Fruit fly (Drosophila melanogaster) whole organism, embryonic: ENCODE measurements around the gene AP-1mu.

Experiments used
- Awh ChIP-seq: fragments of 200-800 bp; sonication (Bioruptor generic); IDR thresholded peaks from 2 replicates; pipeline ENCODE4, ENCODE4 v1.3.6; 2022; ENCODE audit warnings: missing biosample characterization, missing genetic modification characterization
- CG10959 ChIP-seq: fragments of 200-800 bp; sonication (Bioruptor generic); IDR thresholded peaks from 2 replicates; pipeline ENCODE4 v1.3.6; 2022; ENCODE audit warnings: missing biosample characterization, missing genetic modification characterization
- CG1233 ChIP-seq: fragments of 200-800 bp; sonication (Bioruptor generic); optimal IDR thresholded peaks from 4 replicates; lab custom pipeline; 2018; ENCODE audit warnings: missing biosample characterization, mild to moderate bottlenecking, missing genetic modification characterization
- CG12769 ChIP-seq: fragments of 200-800 bp; sonication (Bioruptor generic); optimal IDR thresholded peaks from 2 replicates; lab custom pipeline; 2019; ENCODE audit warnings: missing biosample characterization, mild to moderate bottlenecking, missing genetic modification characterization, moderate library complexity
- CG1832 ChIP-seq: fragments of 200-800 bp; sonication (Bioruptor generic); optimal IDR thresholded peaks from 2 replicates; lab custom pipeline; 2017; ENCODE audit warnings: missing biosample characterization, mild to moderate bottlenecking, missing genetic modification characterization, inconsistent platforms
- CG2120 ChIP-seq: fragments of 200-800 bp; sonication (Bioruptor generic); optimal IDR thresholded peaks from 3 replicates; lab custom pipeline; 2016; ENCODE audit warnings: missing biosample characterization, missing genetic modification characterization
- CG2199 ChIP-seq: fragments of 200-800 bp; sonication (Bioruptor generic); IDR thresholded peaks from 3 replicates; pipeline ENCODE4 v1.3.6; 2022; ENCODE audit warnings: missing biosample characterization, missing genetic modification characterization
- CG2678 ChIP-seq: fragments of 200-800 bp; sonication (Bioruptor generic); optimal IDR thresholded peaks from 3 replicates; lab custom pipeline; 2019; ENCODE audit warnings: missing biosample characterization, mild to moderate bottlenecking, missing genetic modification characterization, moderate library complexity
- CG32767 ChIP-seq: fragments of 200-800 bp; sonication (Bioruptor generic); IDR thresholded peaks from 2 replicates; pipeline ENCODE4 v1.3.6; 2022; ENCODE audit warnings: missing biosample characterization, missing genetic modification characterization
- CG34422 ChIP-seq: fragments of 200-800 bp; sonication (Bioruptor generic); IDR thresholded peaks from 3 replicates; pipeline ENCODE4 v1.3.6; 2022; ENCODE audit warnings: missing biosample characterization, missing genetic modification characterization
- CG4282 ChIP-seq: fragments of 200-800 bp; sonication (Bioruptor generic); optimal IDR thresholded peaks from 2 replicates; lab custom pipeline; 2016; ENCODE audit warnings: missing biosample characterization, missing genetic modification characterization
- CG8478 ChIP-seq: fragments of >200 bp; optimal IDR thresholded peaks from 2 replicates; lab custom pipeline; 2018
- HLHmδ ChIP-seq: fragments of 200-800 bp; sonication (Bioruptor generic); optimal IDR thresholded peaks from 2 replicates; lab custom pipeline; 2018; ENCODE audit warnings: missing biosample characterization, mild to moderate bottlenecking, missing genetic modification characterization, moderate library complexity
- HmgD ChIP-seq: fragments of 200-800 bp; sonication (Bioruptor generic); optimal IDR thresholded peaks from 3 replicates; lab custom pipeline; 2016; ENCODE audit warnings: missing biosample characterization, missing genetic modification characterization
- Hr39 ChIP-seq: fragments of >200 bp; optimal IDR thresholded peaks from 2 replicates; lab custom pipeline; 2017
- Med ChIP-seq: fragments of 200-800 bp; sonication (Bioruptor generic); peaks from one replicate; lab custom pipeline; 2016; ENCODE audit warnings: missing biosample characterization, missing genetic modification characterization, mild to moderate bottlenecking, inconsistent platforms, moderate library complexity
- Nf-YB ChIP-seq: fragments of 200-800 bp; sonication (Bioruptor generic); optimal IDR thresholded peaks from 3 replicates; lab custom pipeline; 2019; ENCODE audit warnings: missing biosample characterization, mild to moderate bottlenecking, missing genetic modification characterization, moderate library complexity
- Pdp1 ChIP-seq, 2 experiments: fragments of 200-800 bp; sonication (Bioruptor generic); optimal IDR thresholded peaks; 3 replicates each; lab custom pipeline; 2016; ENCODE audit warnings: missing biosample characterization in 2 of 2, missing genetic modification characterization in 2 of 2, mild to moderate bottlenecking in 1 of 2, moderate library complexity in 1 of 2
- Sin3A ChIP-seq: fragments of >200 bp; optimal IDR thresholded peaks from 2 replicates; lab custom pipeline; 2018
- Ssrp ChIP-seq: fragments of 200-800 bp; sonication (Bioruptor generic); optimal IDR thresholded peaks from 2 replicates; lab custom pipeline; 2018; ENCODE audit warnings: missing biosample characterization, mild to moderate bottlenecking, missing genetic modification characterization, moderate library complexity
- Vsx1 ChIP-seq: fragments of 200-800 bp; sonication (Bioruptor generic); optimal IDR thresholded peaks from 2 replicates; lab custom pipeline; 2017; ENCODE audit warnings: missing biosample characterization, mild to moderate bottlenecking, missing genetic modification characterization, missing genetic modification reagents
- cg ChIP-seq: fragments of 200-800 bp; sonication (Bioruptor generic); optimal IDR thresholded peaks from 3 replicates; lab custom pipeline; 2019; ENCODE audit warnings: missing biosample characterization, mild to moderate bottlenecking, missing genetic modification characterization, moderate library complexity
- chif ChIP-seq, 2 experiments: fragments of 200-800 bp; sonication (Bioruptor generic); optimal IDR thresholded peaks; 3 replicates each; lab custom pipeline; 2016; ENCODE audit warnings: missing biosample characterization in 2 of 2, missing genetic modification characterization in 2 of 2
- chinmo ChIP-seq: fragments of 200-800 bp; sonication (Bioruptor generic); IDR thresholded peaks from 4 replicates; pipeline ENCODE4 v1.3.6; 2022; ENCODE audit warnings: missing biosample characterization, missing genetic modification characterization; ENCODE audit not compliant: partially characterized antibody
- chm ChIP-seq: fragments of 200-800 bp; sonication (Bioruptor generic); IDR thresholded peaks from 2 replicates; pipeline ENCODE4 v1.3.6; 2022; ENCODE audit warnings: missing biosample characterization, missing genetic modification characterization
- chn ChIP-seq: fragments of 200-800 bp; sonication (Bioruptor generic); optimal IDR thresholded peaks from 2 replicates; lab custom pipeline; 2016; ENCODE audit warnings: missing biosample characterization, missing genetic modification characterization
- en ChIP-seq: fragments of 200-800 bp; sonication (Bioruptor generic); optimal IDR thresholded peaks from 2 replicates; lab custom pipeline; 2016; ENCODE audit warnings: missing biosample characterization, missing genetic modification characterization
- fu2 ChIP-seq: fragments of 200-800 bp; sonication (Bioruptor generic); optimal IDR thresholded peaks from 2 replicates; lab custom pipeline; 2016; ENCODE audit warnings: missing biosample characterization, missing genetic modification characterization
- gem ChIP-seq: fragments of 200-800 bp; sonication (Bioruptor generic); optimal IDR thresholded peaks from 2 replicates; lab custom pipeline; 2019; ENCODE audit warnings: missing biosample characterization, mild to moderate bottlenecking, missing genetic modification characterization, moderate library complexity
- jumu ChIP-seq: fragments of 200-800 bp; sonication (Bioruptor generic); optimal IDR thresholded peaks from 3 replicates; lab custom pipeline; 2016; ENCODE audit warnings: missing biosample characterization, missing genetic modification characterization
- kah ChIP-seq: fragments of 200-800 bp; sonication (Bioruptor generic); optimal IDR thresholded peaks from 2 replicates; lab custom pipeline; 2018; ENCODE audit warnings: missing biosample characterization, mild to moderate bottlenecking, missing genetic modification characterization
- kni ChIP-seq: fragments of 200-800 bp; sonication (Bioruptor generic); optimal IDR thresholded peaks from 3 replicates; lab custom pipeline; 2017; ENCODE audit warnings: mild to moderate bottlenecking, missing biosample characterization, missing genetic modification reagents, missing genetic modification characterization
- lbe ChIP-seq: fragments of 200-800 bp; sonication (Bioruptor generic); optimal IDR thresholded peaks from 2 replicates; lab custom pipeline; 2016; ENCODE audit warnings: missing biosample characterization, mild to moderate bottlenecking, missing genetic modification characterization
- nom ChIP-seq: fragments of 200-800 bp; sonication (Bioruptor generic); optimal IDR thresholded peaks from 2 replicates; lab custom pipeline; 2017; ENCODE audit warnings: missing biosample characterization, missing genetic modification characterization, mild to moderate bottlenecking, moderate library complexity, missing genetic modification reagents
- pfk ChIP-seq: fragments of 200-800 bp; sonication (Bioruptor generic); optimal IDR thresholded peaks from 2 replicates; lab custom pipeline; 2018; ENCODE audit warnings: missing biosample characterization, mild to moderate bottlenecking, missing genetic modification characterization, moderate library complexity
- prd ChIP-seq, 3 experiments: fragments of >200 bp in 2 of 3; fragments of 200-800 bp in 1 of 3; sonication (Bioruptor generic) in 1 of 3; optimal IDR thresholded peaks in 2 of 3; IDR thresholded peaks in 1 of 3; 2 replicates in 2 of 3; 3 replicates in 1 of 3; pipeline versions ENCODE4 v1.3.6 to Lab custom; 2017 to 2022; ENCODE audit warnings: missing biosample characterization in 1 of 3, missing genetic modification characterization in 1 of 3
- pros ChIP-seq: fragments of 200-800 bp; sonication (Bioruptor generic); optimal IDR thresholded peaks from 3 replicates; lab custom pipeline; 2019; ENCODE audit warnings: missing biosample characterization, mild to moderate bottlenecking, missing genetic modification characterization, moderate library complexity
- ranshi ChIP-seq: fragments of 200-800 bp; sonication (Bioruptor generic); IDR thresholded peaks from 2 replicates; pipeline ENCODE4 v1.3.6; 2022; ENCODE audit warnings: missing biosample characterization, missing genetic modification characterization
- scrt ChIP-seq: fragments of 200-800 bp; sonication (Bioruptor generic); optimal IDR thresholded peaks from 2 replicates; lab custom pipeline; 2018; ENCODE audit warnings: missing biosample characterization, mild to moderate bottlenecking, missing genetic modification characterization, moderate library complexity
- sens ChIP-seq: fragments of 200-800 bp; sonication (Bioruptor generic); peaks from one replicate; lab custom pipeline; 2016; ENCODE audit warnings: missing biosample characterization, missing genetic modification characterization
- shn ChIP-seq: fragments of 200-800 bp; sonication (Bioruptor generic); optimal IDR thresholded peaks from 3 replicates; lab custom pipeline; 2016; ENCODE audit warnings: missing biosample characterization, missing genetic modification characterization
- slbo ChIP-seq: fragments of 200-800 bp; sonication (Bioruptor generic); IDR thresholded peaks from 2 replicates; pipeline ENCODE4 v1.3.6; 2022; ENCODE audit warnings: missing biosample characterization, missing genetic modification characterization
- sob ChIP-seq: fragments of 200-800 bp; sonication (Bioruptor generic); IDR thresholded peaks from 2 replicates; pipeline ENCODE4 v1.3.6; 2022; ENCODE audit warnings: missing biosample characterization, missing genetic modification characterization
- ssp ChIP-seq: fragments of 200-800 bp; sonication (Bioruptor generic); IDR thresholded peaks from 2 replicates; pipeline ENCODE4 v1.3.6; 2022; ENCODE audit warnings: missing biosample characterization, missing genetic modification characterization
- tll ChIP-seq, 2 experiments: fragments of 200-800 bp in 1 of 2; fragments of >200 bp in 1 of 2; sonication (Bioruptor generic) in 1 of 2; optimal IDR thresholded peaks; 2 replicates each; lab custom pipeline; 2017 to 2019; ENCODE audit warnings: missing biosample characterization in 2 of 2, missing genetic modification characterization in 2 of 2, mild to moderate bottlenecking in 1 of 2, moderate library complexity in 1 of 2
- vvl ChIP-seq: fragments of 200-800 bp; sonication (Bioruptor generic); IDR thresholded peaks from 2 replicates; pipeline ENCODE4 v1.3.6; 2022; ENCODE audit warnings: missing biosample characterization, missing genetic modification characterization

AP-1mu gene

dm6 chr3R:9603022-9603942 is 44.0 kb upstream of the AP-1mu start (continued):
- TF ChIP-seq pros (GFP tag; lab: Kevin White, UChicago) (peak; percentile 51), kni (peak; percentile 93), CG12769 (tag; lab: Kevin White, UChicago) (peak; percentile 9), vvl (GFP tag; lab: Robert Waterston, UW) (peak; percentile 77), sens (GFP tag; lab: Kevin White, UChicago) (peak; percentile 64), CG1233 (GFP tag; lab: Kevin White, UChicago) (peak; percentile 10), nom (GFP tag; lab: Kevin White, UChicago) (no peak), CG2199 (GFP tag; lab: Robert Waterston, UW) (0 out of 3 replicates have a peak, but pooled peaks have one; percentile 38), sob (GFP tag; lab: Robert Waterston, UW) (0 out of 2 replicates have a peak, but pooled peaks have one; percentile 13), chif (GFP tag; optimal IDR thresholded peaks at IDR 0.05; lab: Kevin White, UChicago) (no peak), cg (GFP tag; lab: Kevin White, UChicago) (peak; percentile 43), Awh (GFP tag; lab: Robert Waterston, UW) (peak; percentile 67), Vsx1 (GFP tag; lab: Kevin White, UChicago) (peak; percentile 16)

dm6 chr3R:9601949-9602348 is 42.6 kb upstream of the AP-1mu start:
- TF ChIP-seq Sin3A (lab: Kevin White, UChicago) (no peak), Pdp1 (GFP tag; optimal IDR thresholded peaks at IDR 0.05; lab: Kevin White, UChicago) (peak in 1 of 2 experiments; percentile 90), kah (GFP tag; lab: Kevin White, UChicago) (peak; percentile 77), en (no peak), gem (tag; lab: Kevin White, UChicago) (peak; percentile 18), chm (GFP tag; lab: Robert Waterston, UW) (0 out of 2 replicates have a peak, but pooled peaks have one; percentile 17), pfk (no peak), Med (GFP tag; lab: Kevin White, UChicago) (peak; percentile 29), chinmo (GFP tag; lab: Robert Waterston, UW) (0 out of 4 replicates have a peak, but pooled peaks have one; percentile 62)

DNA sequence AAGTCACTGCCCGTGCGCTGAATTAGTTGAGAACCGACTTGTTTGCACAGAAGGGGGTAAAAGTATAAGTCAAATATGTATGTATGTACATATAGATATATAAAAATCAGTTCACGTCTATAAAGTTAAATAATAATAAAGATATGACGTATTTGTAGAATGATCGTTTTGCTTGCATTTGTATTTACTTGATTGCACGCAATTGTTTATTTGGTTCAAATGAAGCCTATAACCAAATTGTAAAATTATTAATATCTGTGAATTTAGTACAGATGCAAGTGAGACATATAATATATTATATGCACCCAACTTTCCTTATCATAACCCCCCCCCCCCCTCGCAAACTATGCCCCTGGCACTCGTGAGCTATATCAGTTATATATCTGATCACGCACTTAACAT is 41.2 kb upstream of the AP-1mu start:
- TF ChIP-seq chn (GFP tag; lab: Kevin White, UChicago) (no peak), lbe (GFP tag; lab: Kevin White, UChicago) (no peak), shn (GFP tag; lab: Kevin White, UChicago) (no peak), scrt (peak; percentile 49), CG4282 (GFP tag; lab: Kevin White, UChicago) (no peak), CG1832 (GFP tag; lab: Kevin White, UChicago) (no peak), Nf-YB (GFP tag; lab: Kevin White, UChicago) (peak; percentile 13), HLHmδ (GFP tag; lab: Kevin White, UChicago) (no peak), fu2 (GFP tag; lab: Kevin White, UChicago) (no peak), Ssrp (tag; lab: Kevin White, UChicago) (peak; percentile 4), CG2678 (tag; lab: Kevin White, UChicago) (peak; percentile 86), prd (optimal IDR thresholded peaks at IDR 0.05; lab: Kevin White, UChicago) (no peak), prd (GFP tag; IDR thresholded peaks at IDR 0.05; lab: Robert Waterston, UW) (peak; percentile 53; the same call in 2 of the 3 replicates), jumu (GFP tag; lab: Kevin White, UChicago) (no peak), CG34422 (GFP tag; lab: Robert Waterston, UW) (no peak), ssp (GFP tag; lab: Robert Waterston, UW) (no peak), CG32767 (no peak), CG2120 (GFP tag; lab: Kevin White, UChicago) (peak; percentile 63), HmgD (GFP tag; lab: Kevin White, UChicago) (no peak), slbo (GFP tag; lab: Robert Waterston, UW) (peak; percentile 67), CG8478 (lab: Kevin White, UChicago) (no peak), Hr39 (lab: Kevin White, UChicago) (no peak), tll (GFP tag; optimal IDR thresholded peaks at IDR 0.05; lab: Kevin White, UChicago) (no peak), ranshi (GFP tag; lab: Robert Waterston, UW) (peak; percentile 57), Sin3A (lab: Kevin White, UChicago) (no peak), CG10959 (GFP tag; lab: Robert Waterston, UW) (no peak)
